Worm (Caenorhabditis elegans): ENCODE data around the gene R07A4.3.

DNA sequence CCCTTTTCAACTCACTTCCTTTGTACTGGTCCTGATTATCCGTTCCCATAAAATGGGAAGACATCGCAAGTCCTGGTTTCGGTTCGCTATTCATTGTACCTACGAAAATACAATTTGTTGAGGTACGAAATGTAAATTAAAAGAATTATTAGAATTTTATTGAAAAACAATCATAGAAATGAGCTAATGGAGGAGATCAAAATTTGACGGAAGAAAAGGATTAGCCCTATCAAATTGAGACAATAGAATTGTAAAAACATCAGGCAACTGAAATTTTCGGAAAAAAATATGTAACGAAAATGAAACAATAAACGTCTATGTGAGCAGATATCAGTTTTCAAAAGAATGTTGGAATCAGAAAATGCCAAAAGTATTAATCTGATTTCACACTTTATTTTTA is 31.5 kb upstream of the R07A4.3 start, which contains the start of gene mbr-1:
- TF ChIP-seq hlh-8 (tag; optimal IDR thresholded peaks at IDR 0.05): no peak
- TF ChIP-seq pqm-1 (tag; optimal IDR thresholded peaks at IDR 0.05): no peak
- TF ChIP-seq ceh-31 (tag; optimal IDR thresholded peaks at IDR 0.05): no peak
- no peak for TF ChIP-seq C38D4.7 (GFP tag; optimal IDR thresholded peaks at IDR 0.05)
- no peak for TF ChIP-seq ceh-48 (tag; optimal IDR thresholded peaks at IDR 0.05)
- TF ChIP-seq syd-9 (tag; optimal IDR thresholded peaks at IDR 0.05): no peak
- no peak for TF ChIP-seq dmd-4 (tag; optimal IDR thresholded peaks at IDR 0.05; ENCODE audit: borderline replicate concordance)
- TF ChIP-seq nhr-11 (tag; optimal IDR thresholded peaks at IDR 0.05): no peak
- no peak for TF ChIP-seq dve-1 (tag; optimal IDR thresholded peaks at IDR 0.05)
- TF ChIP-seq pha-4 (tag; optimal IDR thresholded peaks at IDR 0.05): no peak
- TF ChIP-seq elt-2 (tag; optimal IDR thresholded peaks at IDR 0.05): no peak
- TF ChIP-seq sox-4 (tag; optimal IDR thresholded peaks at IDR 0.05): no peak
- TF ChIP-seq hlh-30 (tag; optimal IDR thresholded peaks at IDR 0.05; ENCODE audit: insufficient read depth): no peak
- no peak for TF ChIP-seq ceh-22 (tag; optimal IDR thresholded peaks at IDR 0.05)
